Fruit fly (Drosophila melanogaster) whole organism, embryonic: ENCODE data around the gene CG42824.
A peak's percentile ranks its signal among the peaks of the same experiment; 100 is the strongest.

Experiments
- CG10543 ChIP-seq: fragments of 200-800 bp; sonication (Bioruptor generic); optimal IDR thresholded peaks from 3 replicates; lab custom pipeline; 2017; ENCODE audit warnings: missing biosample characterization, mild to moderate bottlenecking, missing genetic modification characterization, moderate library complexity
- CG11504 ChIP-seq: fragments of 200-800 bp; sonication (Bioruptor generic); optimal IDR thresholded peaks from 3 replicates; lab custom pipeline; 2019; ENCODE audit warnings: missing biosample characterization, mild to moderate bottlenecking, missing genetic modification characterization, moderate library complexity
- CG17328 ChIP-seq: fragments of 200-800 bp; sonication (Bioruptor generic); IDR thresholded peaks from 2 replicates; pipeline ENCODE4 v1.3.6; 2022; ENCODE audit warnings: missing biosample characterization, missing genetic modification characterization
- CG17829 ChIP-seq: fragments of 200-800 bp; optimal IDR thresholded peaks from 2 replicates; lab custom pipeline; 2019; ENCODE audit warnings: missing biosample characterization, mild to moderate bottlenecking, missing genetic modification characterization, moderate library complexity
- CG2116 ChIP-seq: fragments of 200-800 bp; sonication (Bioruptor generic); optimal IDR thresholded peaks from 3 replicates; lab custom pipeline; 2018; ENCODE audit warnings: missing biosample characterization, mild to moderate bottlenecking, missing genetic modification characterization
- CG2120 ChIP-seq: fragments of 200-800 bp; sonication (Bioruptor generic); optimal IDR thresholded peaks from 3 replicates; lab custom pipeline; 2016; ENCODE audit warnings: missing biosample characterization, missing genetic modification characterization
- CG30403 ChIP-seq: fragments of 200-800 bp; sonication (Bioruptor generic); optimal IDR thresholded peaks from 3 replicates; lab custom pipeline; 2016; ENCODE audit warnings: missing biosample characterization, missing genetic modification characterization
- CG42726 ChIP-seq: fragments of 200-800 bp; sonication (Bioruptor generic); IDR thresholded peaks from 2 replicates; pipeline ENCODE4 v1.3.6; 2022; ENCODE audit warnings: missing biosample characterization, missing genetic modification characterization; ENCODE audit not compliant: partially characterized antibody
- CG4424 ChIP-seq: fragments of 200-800 bp; sonication (Bioruptor generic); optimal IDR thresholded peaks from 3 replicates; lab custom pipeline; 2016; ENCODE audit warnings: missing biosample characterization, missing genetic modification characterization
- CG4617 ChIP-seq: fragments of 200-800 bp; sonication (Bioruptor generic); optimal IDR thresholded peaks from 3 replicates; lab custom pipeline; 2016; ENCODE audit warnings: missing biosample characterization, missing genetic modification characterization, borderline replicate concordance
- CG4820 ChIP-seq: fragments of 200-800 bp; sonication (Bioruptor generic); optimal IDR thresholded peaks from 3 replicates; lab custom pipeline; 2016; ENCODE audit warnings: missing biosample characterization, missing genetic modification characterization
- CG7556 ChIP-seq: fragments of 200-800 bp; sonication (Bioruptor generic); optimal IDR thresholded peaks from 2 replicates; lab custom pipeline; 2017; ENCODE audit warnings: missing biosample characterization, mild to moderate bottlenecking, missing genetic modification characterization
- CG7839 ChIP-seq: fragments of 200-800 bp; sonication (Bioruptor generic); optimal IDR thresholded peaks from 3 replicates; lab custom pipeline; 2018; ENCODE audit warnings: missing biosample characterization, mild to moderate bottlenecking, missing genetic modification characterization, moderate library complexity
- CG7928 ChIP-seq: fragments of 200-800 bp; sonication (Bioruptor generic); optimal IDR thresholded peaks from 2 replicates; lab custom pipeline; 2017; ENCODE audit warnings: missing biosample characterization, mild to moderate bottlenecking, missing genetic modification characterization
- CG7987 ChIP-seq: fragments of 200-800 bp; sonication (Bioruptor generic); optimal IDR thresholded peaks from 2 replicates; lab custom pipeline; 2018; ENCODE audit warnings: missing biosample characterization, mild to moderate bottlenecking, missing genetic modification characterization, moderate library complexity
- CG8359 ChIP-seq: fragments of 200-800 bp; sonication (Bioruptor generic); optimal IDR thresholded peaks from 2 replicates; lab custom pipeline; 2017; ENCODE audit warnings: missing biosample characterization, mild to moderate bottlenecking, missing genetic modification characterization, borderline replicate concordance
- CG8924 ChIP-seq: fragments of 200-800 bp; optimal IDR thresholded peaks from 3 replicates; lab custom pipeline; 2019; ENCODE audit warnings: missing biosample characterization, mild to moderate bottlenecking, missing genetic modification characterization, moderate library complexity
- CG9215 ChIP-seq: fragments of 200-800 bp; sonication (Bioruptor generic); IDR thresholded peaks from 2 replicates; pipeline ENCODE4 v1.3.6; 2022; ENCODE audit warnings: missing biosample characterization, missing genetic modification characterization
- CG9727 ChIP-seq: fragments of 200-800 bp; sonication (Bioruptor generic); optimal IDR thresholded peaks from 3 replicates; lab custom pipeline; 2017; ENCODE audit warnings: missing biosample characterization, mild to moderate bottlenecking, missing genetic modification characterization
- CoRest ChIP-seq: fragments of 200-800 bp; sonication (Bioruptor generic); optimal IDR thresholded peaks from 3 replicates; lab custom pipeline; 2018; ENCODE audit warnings: missing biosample characterization, mild to moderate bottlenecking, missing genetic modification characterization, moderate library complexity
- ERR ChIP-seq: fragments of 200-800 bp; sonication (Bioruptor generic); optimal IDR thresholded peaks from 2 replicates; lab custom pipeline; 2016; ENCODE audit warnings: missing biosample characterization, missing genetic modification characterization
- Hmr ChIP-seq: fragments of 200-800 bp; sonication (Bioruptor generic); optimal IDR thresholded peaks from 3 replicates; lab custom pipeline; 2017; ENCODE audit warnings: mild to moderate bottlenecking, missing biosample characterization, missing genetic modification reagents, missing genetic modification characterization
- MBD-R2 ChIP-seq: fragments of 200-800 bp; sonication (Bioruptor generic); IDR thresholded peaks from 2 replicates; pipeline ENCODE4 v1.3.6; 2022; ENCODE audit warnings: missing biosample characterization, missing genetic modification characterization
- Meics ChIP-seq: fragments of 200-800 bp; sonication (Bioruptor generic); optimal IDR thresholded peaks from 2 replicates; lab custom pipeline; 2017; ENCODE audit warnings: missing biosample characterization, mild to moderate bottlenecking, missing genetic modification characterization
- Oli ChIP-seq: fragments of 200-800 bp; sonication (Bioruptor generic); optimal IDR thresholded peaks from 2 replicates; lab custom pipeline; 2018; ENCODE audit warnings: missing biosample characterization, mild to moderate bottlenecking, missing genetic modification characterization, moderate library complexity
- Sox100B ChIP-seq: fragments of 200-800 bp; sonication (Bioruptor generic); optimal IDR thresholded peaks from 3 replicates; lab custom pipeline; 2018; ENCODE audit warnings: missing biosample characterization, mild to moderate bottlenecking, missing genetic modification characterization
- Ssrp ChIP-seq: fragments of 200-800 bp; sonication (Bioruptor generic); optimal IDR thresholded peaks from 2 replicates; lab custom pipeline; 2018; ENCODE audit warnings: missing biosample characterization, mild to moderate bottlenecking, missing genetic modification characterization, moderate library complexity
- Xbp1 ChIP-seq: fragments of 200-800 bp; sonication (Bioruptor generic); optimal IDR thresholded peaks from 3 replicates; lab custom pipeline; 2016; ENCODE audit warnings: missing biosample characterization, mild to moderate bottlenecking, missing genetic modification characterization
- ara ChIP-seq: fragments of 200-800 bp; sonication (Bioruptor generic); IDR thresholded peaks from 2 replicates; pipeline ENCODE4 v1.3.6; 2022; ENCODE audit warnings: missing biosample characterization, missing genetic modification characterization
- ato ChIP-seq: fragments of 200-800 bp; sonication (Bioruptor generic); IDR thresholded peaks from 2 replicates; pipeline ENCODE4 v1.3.6; 2022; ENCODE audit warnings: missing biosample characterization, missing genetic modification characterization; ENCODE audit not compliant: partially characterized antibody
- bowl ChIP-seq: fragments of 200-800 bp; sonication (Bioruptor generic); IDR thresholded peaks from 2 replicates; pipeline ENCODE4 v1.3.6; 2022; ENCODE audit warnings: missing biosample characterization, missing genetic modification characterization
- btn ChIP-seq: fragments of 200-800 bp; sonication (Bioruptor generic); optimal IDR thresholded peaks from 2 replicates; lab custom pipeline; 2016; ENCODE audit warnings: missing biosample characterization, missing genetic modification characterization
- cad ChIP-seq: fragments of >200 bp; optimal IDR thresholded peaks from 2 replicates; lab custom pipeline; 2017; ENCODE audit warnings: missing biosample characterization, missing genetic modification characterization
- caup ChIP-seq: fragments of 200-800 bp; sonication (Bioruptor generic); optimal IDR thresholded peaks from 3 replicates; lab custom pipeline; 2017; ENCODE audit warnings: missing biosample characterization, mild to moderate bottlenecking, missing genetic modification characterization, moderate library complexity; ENCODE audit not compliant: severe bottlenecking
- chif ChIP-seq, 2 experiments: fragments of 200-800 bp; sonication (Bioruptor generic); optimal IDR thresholded peaks; 3 replicates each; lab custom pipeline; 2016; ENCODE audit warnings: missing biosample characterization in 2 of 2, missing genetic modification characterization in 2 of 2
- gem ChIP-seq: fragments of 200-800 bp; sonication (Bioruptor generic); optimal IDR thresholded peaks from 2 replicates; lab custom pipeline; 2019; ENCODE audit warnings: missing biosample characterization, mild to moderate bottlenecking, missing genetic modification characterization, moderate library complexity
- grau ChIP-seq: fragments of 200-800 bp; optimal IDR thresholded peaks from 3 replicates; lab custom pipeline; 2019; ENCODE audit warnings: missing biosample characterization, mild to moderate bottlenecking, missing genetic modification characterization, moderate library complexity
- grn ChIP-seq: fragments of 200-800 bp; sonication (Bioruptor generic); optimal IDR thresholded peaks from 3 replicates; lab custom pipeline; 2017; ENCODE audit warnings: missing biosample characterization, missing genetic modification characterization
- ind ChIP-seq: fragments of 200-800 bp; sonication (Bioruptor generic); optimal IDR thresholded peaks from 3 replicates; lab custom pipeline; 2016; ENCODE audit warnings: missing biosample characterization, missing genetic modification characterization
- ken ChIP-seq: fragments of 200-800 bp; sonication (Bioruptor generic); IDR thresholded peaks from 3 replicates; pipeline ENCODE4 v1.3.6; 2022; ENCODE audit warnings: missing biosample characterization, missing genetic modification characterization
- kni ChIP-seq: fragments of 200-800 bp; sonication (Bioruptor generic); optimal IDR thresholded peaks from 3 replicates; lab custom pipeline; 2017; ENCODE audit warnings: mild to moderate bottlenecking, missing biosample characterization, missing genetic modification reagents, missing genetic modification characterization
- lilli ChIP-seq: fragments of 200-800 bp; sonication (Bioruptor generic); optimal IDR thresholded peaks from 3 replicates; lab custom pipeline; 2016; ENCODE audit warnings: missing biosample characterization, missing genetic modification characterization
- nmo ChIP-seq: fragments of 200-800 bp; sonication (Bioruptor generic); optimal IDR thresholded peaks from 2 replicates; lab custom pipeline; 2018; ENCODE audit warnings: missing biosample characterization, mild to moderate bottlenecking, missing genetic modification characterization, moderate library complexity
- prd ChIP-seq, 3 experiments: fragments of >200 bp in 2 of 3; fragments of 200-800 bp in 1 of 3; sonication (Bioruptor generic) in 1 of 3; optimal IDR thresholded peaks in 2 of 3; IDR thresholded peaks in 1 of 3; 2 replicates in 2 of 3; 3 replicates in 1 of 3; pipeline versions ENCODE4 v1.3.6 to Lab custom; 2017 to 2022; ENCODE audit warnings: missing biosample characterization in 1 of 3, missing genetic modification characterization in 1 of 3
- row ChIP-seq: fragments of 200-800 bp; sonication (Bioruptor generic); IDR thresholded peaks from 3 replicates; pipeline ENCODE4 v1.3.6; 2022; ENCODE audit warnings: missing biosample characterization, missing genetic modification characterization
- shn ChIP-seq: fragments of 200-800 bp; sonication (Bioruptor generic); optimal IDR thresholded peaks from 3 replicates; lab custom pipeline; 2016; ENCODE audit warnings: missing biosample characterization, missing genetic modification characterization
- ttk ChIP-seq: fragments of 200-800 bp; sonication (Bioruptor generic); IDR thresholded peaks from 2 replicates; pipeline ENCODE4 v2.1.2; 2022; ENCODE audit warnings: missing biosample characterization, missing genetic modification characterization

CG42824 gene

DNA sequence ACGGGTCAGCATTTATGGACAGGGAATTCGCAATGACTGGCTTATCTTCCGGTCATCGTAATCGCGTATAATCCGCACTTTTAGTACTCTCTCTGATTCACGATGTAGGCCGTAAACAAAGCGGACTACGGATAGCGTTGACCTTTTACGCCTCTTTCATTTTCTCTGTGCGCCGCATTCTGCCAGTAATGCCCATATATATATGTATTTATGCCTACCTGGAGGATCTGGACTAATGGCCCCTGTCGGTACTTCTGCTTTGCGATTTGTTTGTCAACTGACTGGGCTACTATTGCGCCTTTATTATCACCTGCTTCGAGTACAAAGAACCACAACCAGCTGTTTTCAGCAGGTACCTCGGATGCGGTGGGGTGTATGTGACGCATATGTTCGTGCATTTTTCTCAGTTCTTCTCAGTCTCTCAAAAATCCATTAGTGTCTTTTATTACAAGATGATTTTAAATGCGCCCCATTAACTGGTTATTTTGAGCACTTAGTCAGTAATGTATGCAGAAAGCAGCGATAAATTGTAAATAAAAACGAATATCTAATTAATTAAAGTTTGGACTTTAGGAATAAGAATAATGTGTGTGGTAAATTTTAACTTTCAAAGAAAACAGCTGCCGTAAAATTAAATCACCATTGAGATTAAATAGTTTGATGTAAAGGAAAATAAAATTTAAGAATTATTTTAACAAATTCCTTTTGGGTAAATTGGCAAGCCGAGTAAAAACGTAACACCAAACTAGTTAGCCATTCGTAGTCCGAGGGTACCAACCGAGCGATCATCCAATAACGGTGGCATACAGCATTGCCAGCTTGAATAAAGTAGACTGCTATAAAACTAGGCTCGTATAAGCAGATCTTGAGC is 11.8 kb downstream of the CG42824 start, which contains the start of gene CREG (continued):
- peak; percentile 16 for TF ChIP-seq Oli (tag; lab: Kevin White, UChicago)
- TF ChIP-seq CG9215 (GFP tag; lab: Robert Waterston, UW), result peak; percentile 91
- no peak for TF ChIP-seq ken (GFP tag; lab: Robert Waterston, UW)
- TF ChIP-seq grau (tag; lab: Kevin White, UChicago), result peak; percentile 40
- TF ChIP-seq row (GFP tag; lab: Robert Waterston, UW), result peak; percentile 79
- TF ChIP-seq cad (GFP tag; lab: Kevin White, UChicago), result peak; percentile 74
- no peak for TF ChIP-seq CG7928
- peak; percentile 6 for TF ChIP-seq kni (GFP tag; lab: Kevin White, UChicago)
- TF ChIP-seq ERR, result no peak
- peak; percentile 52 for TF ChIP-seq gem (tag; lab: Kevin White, UChicago)
- TF ChIP-seq caup (GFP tag; lab: Kevin White, UChicago), result no peak
- TF ChIP-seq prd (optimal IDR thresholded peaks at IDR 0.05; lab: Kevin White, UChicago), result no peak
- TF ChIP-seq prd (GFP tag; IDR thresholded peaks at IDR 0.05; lab: Robert Waterston, UW), result no peak
- TF ChIP-seq bowl (GFP tag; lab: Robert Waterston, UW), result no peak
- peak; percentile 11 for TF ChIP-seq CG4424
- TF ChIP-seq CG30403 (GFP tag; lab: Kevin White, UChicago), result peak; percentile 49
- peak in 1 of 2 experiments; percentile 16 for TF ChIP-seq chif (GFP tag; optimal IDR thresholded peaks at IDR 0.05; lab: Kevin White, UChicago)
- TF ChIP-seq CG4617 (GFP tag; lab: Kevin White, UChicago), result no peak
- peak; percentile 35 for TF ChIP-seq grn (GFP tag; lab: Kevin White, UChicago)
- TF ChIP-seq CG9727, result peak; percentile 59
- peak; percentile 32; the same call in 1 of the 2 replicates for TF ChIP-seq MBD-R2
- TF ChIP-seq Meics (GFP tag; lab: Kevin White, UChicago), result peak; percentile 25
- peak; percentile 17 for TF ChIP-seq lilli
- peak; percentile 49 for TF ChIP-seq CG11504 (tag; lab: Kevin White, UChicago)
- TF ChIP-seq nmo (GFP tag; lab: Kevin White, UChicago), result peak; percentile 47
- no peak for TF ChIP-seq ttk
- TF ChIP-seq CG8924 (tag; lab: Kevin White, UChicago), result peak; percentile 19
- TF ChIP-seq ind (GFP tag; lab: Kevin White, UChicago), result peak; percentile 6
- no peak for TF ChIP-seq CG7987
- TF ChIP-seq CoRest (tag; lab: Kevin White, UChicago), result peak; percentile 45
- no peak for TF ChIP-seq CG17328 (GFP tag; lab: Robert Waterston, UW)
- no peak for TF ChIP-seq ato (GFP tag; lab: Robert Waterston, UW)
- TF ChIP-seq Xbp1 (GFP tag; lab: Kevin White, UChicago), result peak; percentile 10
- no peak for TF ChIP-seq shn (GFP tag; lab: Kevin White, UChicago)
- no peak for TF ChIP-seq CG8359 (GFP tag; lab: Kevin White, UChicago)
- TF ChIP-seq CG42726, result no peak
- TF ChIP-seq CG7839, result peak; percentile 28
- peak; percentile 8 for TF ChIP-seq CG4820 (GFP tag; lab: Kevin White, UChicago)
- no peak for TF ChIP-seq Ssrp (tag; lab: Kevin White, UChicago)
- peak; percentile 52 for TF ChIP-seq Sox100B
- 0 out of 2 replicates have a peak, but pooled peaks have one; percentile 18 for TF ChIP-seq ara
- TF ChIP-seq CG2116 (GFP tag; lab: Kevin White, UChicago), result peak; percentile 11
- peak; percentile 28 for TF ChIP-seq CG7556
- TF ChIP-seq CG10543, result peak; percentile 17
- peak; percentile 5 for TF ChIP-seq Hmr
- peak; percentile 7 for TF ChIP-seq CG17829 (tag; lab: Kevin White, UChicago)
- TF ChIP-seq CG2120 (GFP tag; lab: Kevin White, UChicago), result peak; percentile 34
- no peak for TF ChIP-seq btn
